Fruit fly (Drosophila melanogaster) whole organism, embryonic: ENCODE data around the gene Nse4.

Experiments
- CG11398 ChIP-seq: fragments of 200-800 bp; sonication (Bioruptor generic); optimal IDR thresholded peaks from 2 replicates; lab custom pipeline; 2016; ENCODE audit warnings: missing biosample characterization, missing genetic modification characterization
- CG11560 ChIP-seq: fragments of 200-800 bp; sonication (Bioruptor generic); IDR thresholded peaks from 3 replicates; pipeline ENCODE4 v1.3.6; 2022; ENCODE audit warnings: missing biosample characterization, missing genetic modification characterization
- CG1233 ChIP-seq: fragments of 200-800 bp; sonication (Bioruptor generic); optimal IDR thresholded peaks from 4 replicates; lab custom pipeline; 2018; ENCODE audit warnings: missing biosample characterization, mild to moderate bottlenecking, missing genetic modification characterization
- CG12391 ChIP-seq: fragments of 200-800 bp; sonication (Bioruptor generic); optimal IDR thresholded peaks from 3 replicates; lab custom pipeline; 2018; ENCODE audit warnings: missing biosample characterization, mild to moderate bottlenecking, missing genetic modification characterization, moderate library complexity
- CG13894 ChIP-seq: fragments of 200-800 bp; sonication (Bioruptor generic); optimal IDR thresholded peaks from 3 replicates; lab custom pipeline; 2018; ENCODE audit warnings: missing biosample characterization, mild to moderate bottlenecking, missing genetic modification characterization, moderate library complexity
- CG15514 ChIP-seq: fragments of 200-800 bp; sonication (Bioruptor generic); optimal IDR thresholded peaks from 3 replicates; lab custom pipeline; 2017; ENCODE audit warnings: missing biosample characterization, missing genetic modification characterization, mild to moderate bottlenecking, moderate library complexity, missing genetic modification reagents
- CG17186 ChIP-seq: fragments of 200-800 bp; sonication (Bioruptor generic); optimal IDR thresholded peaks from 3 replicates; lab custom pipeline; 2017; ENCODE audit warnings: missing biosample characterization, missing genetic modification reagents, missing genetic modification characterization
- CG2120 ChIP-seq: fragments of 200-800 bp; sonication (Bioruptor generic); optimal IDR thresholded peaks from 3 replicates; lab custom pipeline; 2016; ENCODE audit warnings: missing biosample characterization, missing genetic modification characterization
- CG31441 ChIP-seq: fragments of 200-800 bp; sonication (Bioruptor generic); IDR thresholded peaks from 2 replicates; pipeline ENCODE4 v1.3.6; 2022; ENCODE audit warnings: missing biosample characterization, missing genetic modification characterization
- CG33213 ChIP-seq: fragments of 200-800 bp; sonication (Bioruptor generic); optimal IDR thresholded peaks from 3 replicates; lab custom pipeline; 2016; ENCODE audit warnings: missing biosample characterization, missing genetic modification characterization
- CG34376 ChIP-seq: fragments of 200-800 bp; sonication (Bioruptor generic); optimal IDR thresholded peaks from 2 replicates; lab custom pipeline; 2018; ENCODE audit warnings: missing biosample characterization, mild to moderate bottlenecking, missing genetic modification characterization
- CG34422 ChIP-seq: fragments of 200-800 bp; sonication (Bioruptor generic); IDR thresholded peaks from 3 replicates; pipeline ENCODE4 v1.3.6; 2022; ENCODE audit warnings: missing biosample characterization, missing genetic modification characterization
- CG3995 ChIP-seq: fragments of 200-800 bp; sonication (Bioruptor generic); optimal IDR thresholded peaks from 3 replicates; lab custom pipeline; 2016; ENCODE audit warnings: missing biosample characterization, missing genetic modification characterization
- CG6683 ChIP-seq: fragments of 200-800 bp; sonication (Bioruptor generic); optimal IDR thresholded peaks from 2 replicates; lab custom pipeline; 2017; ENCODE audit warnings: missing biosample characterization, mild to moderate bottlenecking, missing genetic modification characterization, missing genetic modification reagents
- CG9437 ChIP-seq: fragments of 200-800 bp; sonication (Bioruptor generic); optimal IDR thresholded peaks from 2 replicates; lab custom pipeline; 2018; ENCODE audit warnings: missing biosample characterization, mild to moderate bottlenecking, missing genetic modification characterization
- Dp ChIP-seq: fragments of 200-800 bp; sonication (Bioruptor generic); optimal IDR thresholded peaks from 2 replicates; lab custom pipeline; 2018; ENCODE audit warnings: missing biosample characterization, mild to moderate bottlenecking, missing genetic modification characterization, moderate library complexity
- Dref ChIP-seq: fragments of 200-800 bp; sonication (Bioruptor generic); IDR thresholded peaks from 2 replicates; pipeline ENCODE4 v1.3.6; 2022; ENCODE audit warnings: missing biosample characterization, missing genetic modification characterization
- ERR ChIP-seq: fragments of 200-800 bp; sonication (Bioruptor generic); optimal IDR thresholded peaks from 2 replicates; lab custom pipeline; 2016; ENCODE audit warnings: missing biosample characterization, missing genetic modification characterization
- Elba2 ChIP-seq: fragments of 200-800 bp; sonication (Bioruptor generic); optimal IDR thresholded peaks from 3 replicates; lab custom pipeline; 2016; ENCODE audit warnings: missing biosample characterization, missing genetic modification characterization
- MESR4 ChIP-seq: fragments of 200-800 bp; sonication (Bioruptor generic); optimal IDR thresholded peaks from 2 replicates; lab custom pipeline; 2018; ENCODE audit warnings: missing biosample characterization, mild to moderate bottlenecking, missing genetic modification characterization, moderate library complexity
- Med ChIP-seq: fragments of 200-800 bp; sonication (Bioruptor generic); peaks from one replicate; lab custom pipeline; 2016; ENCODE audit warnings: missing biosample characterization, missing genetic modification characterization, mild to moderate bottlenecking, inconsistent platforms, moderate library complexity
- Myb ChIP-seq: fragments of 200-800 bp; sonication (Bioruptor generic); optimal IDR thresholded peaks from 2 replicates; lab custom pipeline; 2016; ENCODE audit warnings: missing biosample characterization, missing genetic modification characterization
- Nf-YB ChIP-seq: fragments of 200-800 bp; sonication (Bioruptor generic); optimal IDR thresholded peaks from 3 replicates; lab custom pipeline; 2019; ENCODE audit warnings: missing biosample characterization, mild to moderate bottlenecking, missing genetic modification characterization, moderate library complexity
- Nf-YC ChIP-seq: fragments of 200-800 bp; optimal IDR thresholded peaks from 3 replicates; lab custom pipeline; 2019; ENCODE audit warnings: missing biosample characterization, mild to moderate bottlenecking, missing genetic modification characterization, moderate library complexity
- Opbp ChIP-seq: fragments of 200-800 bp; sonication (Bioruptor generic); IDR thresholded peaks from 3 replicates; pipeline ENCODE4 v1.3.6; 2022; ENCODE audit warnings: missing biosample characterization, missing genetic modification characterization; ENCODE audit not compliant: partially characterized antibody
- Pdp1 ChIP-seq, 2 experiments: fragments of 200-800 bp; sonication (Bioruptor generic); optimal IDR thresholded peaks; 3 replicates each; lab custom pipeline; 2016; ENCODE audit warnings: missing biosample characterization in 2 of 2, missing genetic modification characterization in 2 of 2, mild to moderate bottlenecking in 1 of 2, moderate library complexity in 1 of 2
- Scr ChIP-seq: fragments of 200-800 bp; sonication (Bioruptor generic); IDR thresholded peaks from 2 replicates; pipeline ENCODE4 v1.3.6; 2022; ENCODE audit warnings: missing biosample characterization, missing genetic modification characterization; ENCODE audit not compliant: partially characterized antibody
- Sry-δ ChIP-seq: fragments of 200-800 bp; sonication (Bioruptor generic); optimal IDR thresholded peaks from 2 replicates; lab custom pipeline; 2016; ENCODE audit warnings: missing biosample characterization, missing genetic modification characterization
- az2 ChIP-seq: fragments of 200-800 bp; sonication (Bioruptor generic); optimal IDR thresholded peaks from 3 replicates; lab custom pipeline; 2016; ENCODE audit warnings: missing biosample characterization, missing genetic modification characterization
- bbx ChIP-seq: fragments of 200-800 bp; sonication (Bioruptor generic); IDR thresholded peaks from 2 replicates; pipeline ENCODE4 v1.3.6; 2022; ENCODE audit warnings: missing biosample characterization, missing genetic modification characterization; ENCODE audit not compliant: partially characterized antibody
- cas ChIP-seq: fragments of 200-800 bp; sonication (Bioruptor generic); IDR thresholded peaks from 2 replicates; pipeline ENCODE4 v1.3.6; 2022; ENCODE audit warnings: missing biosample characterization, missing genetic modification characterization
- chinmo ChIP-seq: fragments of 200-800 bp; sonication (Bioruptor generic); IDR thresholded peaks from 4 replicates; pipeline ENCODE4 v1.3.6; 2022; ENCODE audit warnings: missing biosample characterization, missing genetic modification characterization; ENCODE audit not compliant: partially characterized antibody
- chm ChIP-seq: fragments of 200-800 bp; sonication (Bioruptor generic); IDR thresholded peaks from 2 replicates; pipeline ENCODE4 v1.3.6; 2022; ENCODE audit warnings: missing biosample characterization, missing genetic modification characterization
- corto ChIP-seq: fragments of 200-800 bp; sonication (Bioruptor generic); optimal IDR thresholded peaks from 2 replicates; lab custom pipeline; 2016; ENCODE audit warnings: missing biosample characterization, mild to moderate bottlenecking, missing genetic modification characterization, moderate library complexity
- eve ChIP-seq, 2 experiments: fragments of >200 bp; optimal IDR thresholded peaks; 2 replicates each; lab custom pipeline; 2017; ENCODE audit warnings: missing biosample characterization in 2 of 2, missing genetic modification characterization in 2 of 2
- exex ChIP-seq: fragments of 200-800 bp; sonication (Bioruptor generic); optimal IDR thresholded peaks from 4 replicates; lab custom pipeline; 2018; ENCODE audit warnings: missing biosample characterization, mild to moderate bottlenecking, missing genetic modification characterization, moderate library complexity
- insv ChIP-seq, 2 experiments: fragments of 200-800 bp; sonication (Bioruptor generic); optimal IDR thresholded peaks; 3 replicates each; lab custom pipeline; 2016 to 2018; ENCODE audit warnings: missing biosample characterization in 2 of 2, missing genetic modification characterization in 2 of 2
- nom ChIP-seq: fragments of 200-800 bp; sonication (Bioruptor generic); optimal IDR thresholded peaks from 2 replicates; lab custom pipeline; 2017; ENCODE audit warnings: missing biosample characterization, missing genetic modification characterization, mild to moderate bottlenecking, moderate library complexity, missing genetic modification reagents
- onecut ChIP-seq: fragments of 200-800 bp; sonication (Bioruptor generic); IDR thresholded peaks from 2 replicates; pipeline ENCODE4 v1.3.6; 2022; ENCODE audit warnings: missing biosample characterization, missing genetic modification characterization
- phol ChIP-seq: fragments of 200-800 bp; sonication (Bioruptor generic); optimal IDR thresholded peaks from 3 replicates; lab custom pipeline; 2018; ENCODE audit warnings: missing biosample characterization, mild to moderate bottlenecking, missing genetic modification characterization, moderate library complexity
- pzg ChIP-seq: fragments of 200-800 bp; sonication (Bioruptor generic); optimal IDR thresholded peaks from 3 replicates; lab custom pipeline; 2018; ENCODE audit warnings: missing biosample characterization, mild to moderate bottlenecking, missing genetic modification characterization, moderate library complexity
- sens ChIP-seq: fragments of 200-800 bp; sonication (Bioruptor generic); peaks from one replicate; lab custom pipeline; 2016; ENCODE audit warnings: missing biosample characterization, missing genetic modification characterization
- stwl ChIP-seq: fragments of 200-800 bp; sonication (Bioruptor generic); optimal IDR thresholded peaks from 3 replicates; lab custom pipeline; 2018; ENCODE audit warnings: missing biosample characterization, mild to moderate bottlenecking, missing genetic modification characterization, moderate library complexity
- ttk ChIP-seq: fragments of 200-800 bp; sonication (Bioruptor generic); IDR thresholded peaks from 2 replicates; pipeline ENCODE4 v2.1.2; 2022; ENCODE audit warnings: missing biosample characterization, missing genetic modification characterization
- vvl ChIP-seq: fragments of 200-800 bp; sonication (Bioruptor generic); IDR thresholded peaks from 2 replicates; pipeline ENCODE4 v1.3.6; 2022; ENCODE audit warnings: missing biosample characterization, missing genetic modification characterization

Nse4 gene

DNA sequence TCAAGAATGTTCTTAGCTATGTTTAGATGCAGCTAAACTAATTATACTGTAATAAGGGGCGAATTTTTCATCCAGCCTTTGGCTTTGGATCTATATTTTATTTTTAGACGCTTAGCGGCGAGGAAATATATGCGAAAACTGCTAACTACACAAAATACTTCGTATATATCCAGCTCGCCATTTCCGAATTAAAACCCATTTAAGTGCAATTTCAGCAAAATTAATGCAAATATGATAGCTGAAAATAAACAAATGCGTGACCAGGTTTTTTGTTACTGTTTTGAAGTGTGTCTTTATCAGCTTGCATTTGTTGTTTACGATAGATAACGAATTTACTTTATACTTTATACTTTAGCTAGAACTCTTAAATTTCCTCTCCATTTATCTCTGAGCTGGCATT is 44.2 kb upstream of the Nse4 start:
- no peak for TF ChIP-seq CG2120
- no peak for TF ChIP-seq corto
- TF ChIP-seq onecut (GFP tag; lab: Robert Waterston, UW) = no peak
- TF ChIP-seq eve (GFP tag; optimal IDR thresholded peaks at IDR 0.05; lab: Kevin White, UChicago) = peak in 1 of 2 experiments; percentile 13
- TF ChIP-seq, all 482 proteins: peak for 1

DNA sequence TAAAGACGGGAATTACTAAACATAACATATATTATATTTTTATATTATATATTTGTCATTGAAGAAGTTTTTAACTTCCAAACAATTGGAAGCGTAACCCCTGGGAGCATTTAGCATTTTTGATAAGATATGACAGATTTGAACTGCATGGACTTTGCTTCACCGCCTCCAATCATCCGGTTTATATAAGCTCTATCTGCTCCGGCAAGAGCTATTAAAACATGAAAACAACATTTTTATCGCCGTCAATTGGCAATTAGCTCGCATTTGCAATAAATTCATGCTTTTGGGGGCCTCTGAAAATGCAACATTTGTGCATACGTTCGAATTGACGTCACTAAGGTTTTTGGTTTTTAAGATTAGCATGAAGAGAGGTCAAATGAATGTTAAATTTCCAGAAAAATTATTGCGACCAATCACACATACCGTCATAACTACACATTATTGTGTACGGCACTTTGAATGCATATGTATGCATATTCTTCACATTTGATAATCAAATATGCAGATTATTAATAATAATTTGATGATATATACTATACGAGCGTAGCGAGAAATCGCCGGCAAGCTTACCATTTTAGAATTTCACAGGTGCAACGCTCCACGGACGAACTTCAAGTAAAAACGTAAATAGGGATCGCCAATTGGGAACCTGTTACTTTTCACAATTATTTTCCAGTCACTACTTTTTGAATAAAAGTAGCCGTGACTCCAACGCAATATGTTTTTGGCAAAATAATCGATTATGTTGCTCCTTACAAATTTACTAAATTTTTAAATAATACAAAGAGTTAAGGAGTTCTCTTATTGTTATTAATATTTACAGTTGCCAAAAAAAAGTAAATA is 43.4 kb upstream of the Nse4 start, which contains the start of gene Mdh1:
TSS of gene Mdh1 (minus strand) at position 691 of the 846 bp plus-strand sequence.
- TF ChIP-seq CG33213 = no peak
- TF ChIP-seq CG34422 (GFP tag; lab: Robert Waterston, UW) = peak; percentile 53; the same call in 1 of the 3 replicates
- peak; percentile 99 for TF ChIP-seq CG3995
- TF ChIP-seq CG1233 (GFP tag; lab: Kevin White, UChicago) = no peak
- peak; percentile 34 for TF ChIP-seq corto
- peak; percentile 6 for TF ChIP-seq Nf-YB (GFP tag; lab: Kevin White, UChicago)
- peak; percentile 19 for TF ChIP-seq exex (tag; lab: Kevin White, UChicago)
- TF ChIP-seq CG11398 = no peak
- TF ChIP-seq phol (tag; lab: Kevin White, UChicago) = peak; percentile 25
- peak; percentile 63 for TF ChIP-seq CG9437
- TF ChIP-seq Elba2 (GFP tag; lab: Kevin White, UChicago) = peak; percentile 92
- peak in 1 of 2 experiments; percentile 88 for TF ChIP-seq Pdp1 (GFP tag; optimal IDR thresholded peaks at IDR 0.05; lab: Kevin White, UChicago)
- peak; percentile 29 for TF ChIP-seq Nf-YC (tag; lab: Kevin White, UChicago)
- TF ChIP-seq CG13894 (tag; lab: Kevin White, UChicago) = no peak
- TF ChIP-seq CG31441 (GFP tag; lab: Robert Waterston, UW) = peak; percentile 97
- peak; percentile 58 for TF ChIP-seq Dref
- TF ChIP-seq stwl (tag; lab: Kevin White, UChicago) = peak; percentile 11
- peak in 1 of 2 experiments; percentile 67 for TF ChIP-seq eve (GFP tag; optimal IDR thresholded peaks at IDR 0.05; lab: Kevin White, UChicago)
- 0 out of 4 replicates have a peak, but pooled peaks have one; percentile 13 for TF ChIP-seq chinmo (GFP tag; lab: Robert Waterston, UW)
- peak; percentile 7; the same call in 1 of the 2 replicates for TF ChIP-seq vvl (GFP tag; lab: Robert Waterston, UW)
- peak; percentile 52 for TF ChIP-seq nom (GFP tag; lab: Kevin White, UChicago)
- no peak for TF ChIP-seq chm
- peak in 1 of 2 experiments; percentile 43 for TF ChIP-seq insv (GFP tag; optimal IDR thresholded peaks at IDR 0.05; lab: Kevin White, UChicago)
- TF ChIP-seq Scr (GFP tag; lab: Robert Waterston, UW) = 0 out of 2 replicates have a peak, but pooled peaks have one; percentile 35
- peak; percentile 37 for TF ChIP-seq CG34376 (GFP tag; lab: Kevin White, UChicago)
- peak; percentile 62 for TF ChIP-seq Med
- TF ChIP-seq MESR4 = peak; percentile 70
- no peak for TF ChIP-seq cas
- no peak for TF ChIP-seq CG6683 (GFP tag; lab: Kevin White, UChicago)
- TF ChIP-seq CG15514 (GFP tag; lab: Kevin White, UChicago) = peak; percentile 72
- peak; percentile 40 for TF ChIP-seq CG12391 (tag; lab: Kevin White, UChicago)
- peak; percentile 1 for TF ChIP-seq Dp
- peak; percentile 35 for TF ChIP-seq CG17186
- TF ChIP-seq Sry-δ (GFP tag; lab: Kevin White, UChicago) = peak; percentile 53
- peak; percentile 34; the same call in 1 of the 2 replicates for TF ChIP-seq bbx (GFP tag; lab: Robert Waterston, UW)
- TF ChIP-seq ttk = no peak
- peak; percentile 91 for TF ChIP-seq ERR (GFP tag; lab: Kevin White, UChicago)
- peak; percentile 97 for TF ChIP-seq CG11560 (tag; lab: Robert Waterston, UW)
- TF ChIP-seq pzg (GFP tag; lab: Kevin White, UChicago) = peak; percentile 35
- TF ChIP-seq Myb = no peak
- TF ChIP-seq Opbp (GFP tag; lab: Robert Waterston, UW) = 0 out of 3 replicates have a peak, but pooled peaks have one; percentile 27
- TF ChIP-seq sens (GFP tag; lab: Kevin White, UChicago) = peak; percentile 75
- TF ChIP-seq az2 (GFP tag; lab: Kevin White, UChicago) = peak; percentile 8
